Worm (Caenorhabditis elegans) whole organism, midembryonic: Measurements from ENCODE around the gene alg-3.

ENCODE experiments used
- cog-1 ChIP-seq: sonication (generic microtip); optimal IDR thresholded peaks from 2 replicates; lab custom pipeline; 2016; ENCODE audit warnings: missing genetic modification characterization, missing compliant biosample characterization
- flt-1 ChIP-seq: fragments of 200-800 bp; sonication (Bioruptor generic); IDR thresholded peaks from 2 replicates; pipeline ENCODE4 v1.3.6; 2022; ENCODE audit warnings: missing genetic modification characterization, missing compliant biosample characterization
- klf-2 ChIP-seq: fragments of 200-800 bp; sonication (Bioruptor generic); conservative IDR thresholded peaks from 2 replicates; pipeline ENCODE4 v1.3.6; 2022; ENCODE audit warnings: missing genetic modification reagents, missing genetic modification characterization, missing compliant biosample characterization
- med-1 ChIP-seq: sonication (generic microtip); optimal IDR thresholded peaks from 2 replicates; lab custom pipeline; 2017; ENCODE audit warnings: missing genetic modification characterization, mild to moderate bottlenecking, missing compliant biosample characterization, antibody characterized with exemption, missing genetic modification reagents; ENCODE audit not compliant: insufficient read depth
- tab-1 ChIP-seq: fragments of 200-800 bp; sonication (Bioruptor generic); IDR thresholded peaks from 2 replicates; pipeline ENCODE4 v1.3.6; 2022; ENCODE audit warnings: missing genetic modification characterization, missing compliant biosample characterization
- ztf-23 ChIP-seq: fragments of 200-800 bp; sonication (Bioruptor generic); IDR thresholded peaks from 2 replicates; pipeline ENCODE4 v1.3.6; 2022; ENCODE audit warnings: missing genetic modification reagents, missing genetic modification characterization, missing compliant biosample characterization
- ztf-29 ChIP-seq: fragments of 200-800 bp; sonication (Bioruptor generic); IDR thresholded peaks from 2 replicates; pipeline ENCODE4 v1.3.6; 2022; ENCODE audit warnings: missing genetic modification reagents, missing genetic modification characterization, missing compliant biosample characterization

DNA sequence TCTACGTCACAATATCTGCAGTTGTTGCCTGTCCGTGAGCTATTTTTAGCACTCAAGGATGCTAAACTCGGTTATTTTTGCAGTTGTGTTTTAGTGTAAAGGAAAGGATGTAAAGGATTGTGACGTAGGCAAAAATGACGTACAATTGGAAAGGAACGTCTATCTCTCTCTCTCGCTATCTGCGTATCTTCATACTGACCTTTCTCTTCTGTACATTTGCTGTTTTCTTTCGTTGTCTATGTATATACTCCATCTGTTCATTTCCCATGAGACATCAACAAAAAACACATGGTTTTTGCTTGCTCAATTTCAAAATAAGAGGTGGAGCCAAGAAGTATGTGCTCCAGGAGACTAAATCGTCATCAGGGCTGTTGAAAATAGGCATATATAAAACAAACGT lies 40.2 kb downstream of the alg-3 start:
- TF ChIP-seq ztf-23 (GFP tag; lab: Robert Waterston, UW), result no peak
- TF ChIP-seq flt-1 (GFP tag; lab: Robert Waterston, UW), result no peak
- no peak for TF ChIP-seq ztf-29 (GFP tag; lab: Robert Waterston, UW)
- no peak for TF ChIP-seq cog-1 (tag; lab: Kevin White, UChicago)
- no peak for TF ChIP-seq med-1
- no peak for TF ChIP-seq klf-2
- TF ChIP-seq tab-1 (GFP tag; lab: Robert Waterston, UW), result no peak
